Worm (Caenorhabditis elegans) whole organism, L3 larva: Measurements from ENCODE around the gene cyp-13A6.

Experiments
- R02D3.7 ChIP-seq: fragments of 150-350 bp; optimal IDR thresholded peaks from 2 replicates; lab custom pipeline; 2014; ENCODE audit warnings: missing biosample characterization, missing genetic modification characterization
- daf-12 ChIP-seq: fragments of 150-350 bp; optimal IDR thresholded peaks from 2 replicates; lab custom pipeline; 2014; ENCODE audit warnings: missing biosample characterization, missing genetic modification reagents, missing genetic modification characterization
- mdl-1 ChIP-seq: fragments of 150-350 bp; optimal IDR thresholded peaks from 2 replicates; lab custom pipeline; 2014; ENCODE audit warnings: missing biosample characterization, missing genetic modification characterization
- nhr-76 ChIP-seq: fragments of 150-350 bp; sonication (generic microtip); optimal IDR thresholded peaks from 5 replicates; lab custom pipeline; 2014; ENCODE audit warnings: missing biosample characterization, missing genetic modification characterization
- snpc-4 ChIP-seq: fragments of 150-350 bp; optimal IDR thresholded peaks from 2 replicates; lab custom pipeline; 2014; ENCODE audit warnings: missing biosample characterization, missing genetic modification characterization
- unc-39 ChIP-seq: sonication (generic microtip); optimal IDR thresholded peaks from 4 replicates; lab custom pipeline; 2017; ENCODE audit warnings: missing biosample characterization, missing genetic modification characterization
- ztf-11 ChIP-seq: fragments of 150-350 bp; optimal IDR thresholded peaks from 2 replicates; lab custom pipeline; 2014; ENCODE audit warnings: missing biosample characterization, missing genetic modification characterization
- ztf-4 ChIP-seq: fragments of 150-350 bp; optimal IDR thresholded peaks from 2 replicates; lab custom pipeline; 2014; ENCODE audit warnings: missing biosample characterization, missing genetic modification characterization

DNA sequence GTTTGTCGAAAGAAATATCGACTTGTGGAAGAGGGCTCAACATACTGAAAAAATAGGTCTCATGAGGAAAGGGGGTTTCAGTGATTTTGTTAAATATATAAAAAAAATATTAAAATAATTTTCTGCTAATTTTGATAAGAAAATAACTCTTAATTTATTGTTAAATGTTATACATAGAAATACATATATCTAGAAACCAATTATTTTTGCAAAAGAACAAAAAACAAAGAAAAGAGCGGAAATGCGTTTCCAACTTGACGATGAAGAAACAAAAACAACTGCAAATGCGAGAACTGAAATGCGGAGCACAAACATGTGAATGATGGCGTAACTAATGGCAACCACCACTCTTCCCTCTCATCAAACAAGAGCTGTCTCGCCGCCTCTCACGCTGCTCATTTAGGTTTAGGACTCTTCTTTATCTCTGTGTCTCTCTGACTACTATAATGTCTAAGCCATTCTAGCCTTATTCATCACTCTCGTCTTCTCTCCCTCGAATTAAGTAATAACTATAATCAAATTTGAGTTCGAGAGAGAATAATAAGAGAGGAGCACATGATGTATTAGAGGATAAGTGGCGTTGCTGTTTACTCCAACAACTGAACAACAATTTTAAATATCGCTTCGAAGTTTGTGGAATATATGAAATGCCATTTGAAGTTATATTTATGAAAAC is 35.8 kb upstream of the cyp-13A6 start, which contains the start of gene arrd-4:
- no peak for TF ChIP-seq ztf-4
- TF ChIP-seq ztf-11 (tag; lab: Kevin White, UChicago) = no peak
- TF ChIP-seq mdl-1 = no peak
- no peak for TF ChIP-seq R02D3.7 (tag; lab: Kevin White, UChicago)
- no peak for TF ChIP-seq nhr-76 (tag; lab: Kevin White, UChicago)
- no peak for TF ChIP-seq daf-12 (tag; lab: Kevin White, UChicago)
- no peak for TF ChIP-seq snpc-4 (tag; lab: Kevin White, UChicago)
- TF ChIP-seq unc-39 (tag; lab: Kevin White, UChicago) = no peak
